Fruit fly (Drosophila melanogaster) whole organism, embryonic: ENCODE results near the gene Cyt-c1.

Experiments
- CG11093 ChIP-seq: fragments of 200-800 bp; sonication (Bioruptor generic); IDR thresholded peaks from 3 replicates; pipeline ENCODE4 v1.3.6; 2022; ENCODE audit warnings: missing biosample characterization, missing genetic modification characterization
- CG12155 ChIP-seq: fragments of 200-800 bp; sonication (Bioruptor generic); optimal IDR thresholded peaks from 3 replicates; lab custom pipeline; 2016; ENCODE audit warnings: missing biosample characterization, missing genetic modification characterization
- CG12659 ChIP-seq: fragments of 200-800 bp; sonication (Bioruptor generic); optimal IDR thresholded peaks from 3 replicates; lab custom pipeline; 2017; ENCODE audit warnings: mild to moderate bottlenecking, missing biosample characterization, missing genetic modification reagents, missing genetic modification characterization
- CG13894 ChIP-seq: fragments of 200-800 bp; sonication (Bioruptor generic); optimal IDR thresholded peaks from 3 replicates; lab custom pipeline; 2018; ENCODE audit warnings: missing biosample characterization, mild to moderate bottlenecking, missing genetic modification characterization, moderate library complexity
- CG14965 ChIP-seq: fragments of 200-800 bp; sonication (Bioruptor generic); optimal IDR thresholded peaks from 2 replicates; lab custom pipeline; 2016; ENCODE audit warnings: missing biosample characterization, missing genetic modification characterization, borderline replicate concordance
- CG17802 ChIP-seq: fragments of 200-800 bp; sonication (Bioruptor generic); optimal IDR thresholded peaks from 2 replicates; lab custom pipeline; 2018; ENCODE audit warnings: missing biosample characterization, mild to moderate bottlenecking, missing genetic modification characterization, moderate library complexity
- CG2120 ChIP-seq: fragments of 200-800 bp; sonication (Bioruptor generic); optimal IDR thresholded peaks from 3 replicates; lab custom pipeline; 2016; ENCODE audit warnings: missing biosample characterization, missing genetic modification characterization
- CG2875 ChIP-seq: fragments of 200-800 bp; sonication (Bioruptor generic); optimal IDR thresholded peaks from 2 replicates; lab custom pipeline; 2017; ENCODE audit warnings: missing biosample characterization, mild to moderate bottlenecking, missing genetic modification characterization, missing genetic modification reagents
- CG30020 ChIP-seq: fragments of 200-800 bp; optimal IDR thresholded peaks from 2 replicates; lab custom pipeline; 2019; ENCODE audit warnings: missing biosample characterization, mild to moderate bottlenecking, missing genetic modification characterization, moderate library complexity
- CG3163 ChIP-seq: fragments of 200-800 bp; sonication (Bioruptor generic); optimal IDR thresholded peaks from 3 replicates; lab custom pipeline; 2016; ENCODE audit warnings: missing biosample characterization, missing genetic modification characterization
- CG34422 ChIP-seq: fragments of 200-800 bp; sonication (Bioruptor generic); IDR thresholded peaks from 3 replicates; pipeline ENCODE4 v1.3.6; 2022; ENCODE audit warnings: missing biosample characterization, missing genetic modification characterization
- CG3726 ChIP-seq: fragments of 200-800 bp; sonication (Bioruptor generic); IDR thresholded peaks from 3 replicates; pipeline ENCODE4, ENCODE4 v1.3.6; 2022; ENCODE audit warnings: missing biosample characterization, missing genetic modification characterization
- CG4282 ChIP-seq: fragments of 200-800 bp; sonication (Bioruptor generic); optimal IDR thresholded peaks from 2 replicates; lab custom pipeline; 2016; ENCODE audit warnings: missing biosample characterization, missing genetic modification characterization
- CG5245 ChIP-seq: fragments of 200-800 bp; sonication (Bioruptor generic); optimal IDR thresholded peaks from 3 replicates; lab custom pipeline; 2016; ENCODE audit warnings: missing biosample characterization, missing genetic modification characterization
- CG6175 ChIP-seq: fragments of 200-800 bp; sonication (Bioruptor generic); IDR thresholded peaks from 3 replicates; pipeline ENCODE4 v1.3.6; 2022; ENCODE audit warnings: missing biosample characterization, missing genetic modification characterization
- CG6689 ChIP-seq: fragments of 200-800 bp; sonication (Bioruptor generic); IDR thresholded peaks from 2 replicates; pipeline ENCODE4 v1.3.6; 2022; ENCODE audit warnings: missing biosample characterization, missing genetic modification characterization
- CG7271 ChIP-seq: fragments of 200-800 bp; sonication (Bioruptor generic); optimal IDR thresholded peaks from 2 replicates; lab custom pipeline; 2018; ENCODE audit warnings: missing biosample characterization, mild to moderate bottlenecking, missing genetic modification characterization, moderate library complexity
- CG7556 ChIP-seq: fragments of 200-800 bp; sonication (Bioruptor generic); optimal IDR thresholded peaks from 2 replicates; lab custom pipeline; 2017; ENCODE audit warnings: missing biosample characterization, mild to moderate bottlenecking, missing genetic modification characterization
- CG7963 ChIP-seq: fragments of 200-800 bp; sonication (Bioruptor generic); IDR thresholded peaks from 3 replicates; pipeline ENCODE4 v1.3.6; 2022; ENCODE audit warnings: missing biosample characterization, missing genetic modification characterization; ENCODE audit not compliant: partially characterized antibody
- CTCF ChIP-seq: fragments of 200-800 bp; sonication (Bioruptor generic); optimal IDR thresholded peaks from 2 replicates; lab custom pipeline; 2017; ENCODE audit warnings: missing biosample characterization, mild to moderate bottlenecking, missing genetic modification characterization, moderate library complexity
- Dbx ChIP-seq: fragments of 200-800 bp; sonication (Bioruptor generic); IDR thresholded peaks from 3 replicates; pipeline ENCODE4 v1.3.6; 2022; ENCODE audit warnings: missing biosample characterization, missing genetic modification characterization
- Dp ChIP-seq: fragments of 200-800 bp; sonication (Bioruptor generic); optimal IDR thresholded peaks from 2 replicates; lab custom pipeline; 2018; ENCODE audit warnings: missing biosample characterization, mild to moderate bottlenecking, missing genetic modification characterization, moderate library complexity
- E2f2 ChIP-seq: fragments of 200-800 bp; sonication (Bioruptor generic); IDR thresholded peaks from 2 replicates; pipeline ENCODE4 v1.3.6; 2022; ENCODE audit warnings: missing biosample characterization, missing genetic modification characterization
- HLH3B ChIP-seq: fragments of 200-800 bp; sonication (Bioruptor generic); IDR thresholded peaks from 2 replicates; pipeline ENCODE4 v1.3.6; 2022; ENCODE audit warnings: missing biosample characterization, missing genetic modification characterization
- Meics ChIP-seq: fragments of 200-800 bp; sonication (Bioruptor generic); optimal IDR thresholded peaks from 2 replicates; lab custom pipeline; 2017; ENCODE audit warnings: missing biosample characterization, mild to moderate bottlenecking, missing genetic modification characterization
- Mes4 ChIP-seq: fragments of 200-800 bp; sonication (Bioruptor generic); optimal IDR thresholded peaks from 2 replicates; lab custom pipeline; 2016; ENCODE audit warnings: missing biosample characterization, missing genetic modification characterization
- Nf-YA ChIP-seq: fragments of 200-800 bp; sonication (Bioruptor generic); IDR thresholded peaks from 2 replicates; pipeline ENCODE4 v1.3.6; 2022; ENCODE audit warnings: missing biosample characterization, missing genetic modification characterization
- Oli ChIP-seq: fragments of 200-800 bp; sonication (Bioruptor generic); optimal IDR thresholded peaks from 2 replicates; lab custom pipeline; 2018; ENCODE audit warnings: missing biosample characterization, mild to moderate bottlenecking, missing genetic modification characterization, moderate library complexity
- Scr ChIP-seq: fragments of 200-800 bp; sonication (Bioruptor generic); IDR thresholded peaks from 2 replicates; pipeline ENCODE4 v1.3.6; 2022; ENCODE audit warnings: missing biosample characterization, missing genetic modification characterization; ENCODE audit not compliant: partially characterized antibody
- Taf1 ChIP-seq: fragments of 200-800 bp; sonication (Bioruptor generic); IDR thresholded peaks from 2 replicates; pipeline ENCODE4 v1.3.6; 2022; ENCODE audit warnings: missing biosample characterization, missing genetic modification characterization
- Tbp ChIP-seq: fragments of >200 bp; optimal IDR thresholded peaks from 2 replicates; lab custom pipeline; 2018; ENCODE audit warnings: missing biosample characterization, missing genetic modification characterization
- Usf ChIP-seq: fragments of 200-800 bp; sonication (Bioruptor generic); optimal IDR thresholded peaks from 2 replicates; lab custom pipeline; 2017; ENCODE audit warnings: missing genotype, missing biosample characterization, missing genetic modification characterization
- ato ChIP-seq: fragments of 200-800 bp; sonication (Bioruptor generic); IDR thresholded peaks from 2 replicates; pipeline ENCODE4 v1.3.6; 2022; ENCODE audit warnings: missing biosample characterization, missing genetic modification characterization; ENCODE audit not compliant: partially characterized antibody
- cwo ChIP-seq: fragments of 200-800 bp; sonication (Bioruptor generic); optimal IDR thresholded peaks from 3 replicates; lab custom pipeline; 2017; ENCODE audit warnings: missing biosample characterization, missing genetic modification characterization, mild to moderate bottlenecking, moderate library complexity, missing genetic modification reagents
- dimm ChIP-seq: fragments of 200-800 bp; sonication (Bioruptor generic); IDR thresholded peaks from 2 replicates; pipeline ENCODE4 v1.3.6; 2022; ENCODE audit warnings: missing biosample characterization, missing genetic modification characterization
- dysf ChIP-seq: fragments of 200-800 bp; sonication (Bioruptor generic); IDR thresholded peaks from 3 replicates; pipeline ENCODE4 v1.3.6; 2022; ENCODE audit warnings: missing biosample characterization, missing genetic modification characterization
- exex ChIP-seq: fragments of 200-800 bp; sonication (Bioruptor generic); optimal IDR thresholded peaks from 4 replicates; lab custom pipeline; 2018; ENCODE audit warnings: missing biosample characterization, mild to moderate bottlenecking, missing genetic modification characterization, moderate library complexity
- gro ChIP-seq: fragments of 200-800 bp; sonication (Bioruptor generic); optimal IDR thresholded peaks from 2 replicates; lab custom pipeline; 2016; ENCODE audit warnings: missing biosample characterization, missing genetic modification characterization
- hbn ChIP-seq: fragments of 200-800 bp; sonication (Bioruptor generic); IDR thresholded peaks from 2 replicates; pipeline ENCODE4 v1.3.6; 2022; ENCODE audit warnings: missing biosample characterization, missing genetic modification characterization; ENCODE audit not compliant: partially characterized antibody
- kni ChIP-seq: fragments of 200-800 bp; sonication (Bioruptor generic); optimal IDR thresholded peaks from 3 replicates; lab custom pipeline; 2017; ENCODE audit warnings: mild to moderate bottlenecking, missing biosample characterization, missing genetic modification reagents, missing genetic modification characterization
- luna ChIP-seq: fragments of 200-800 bp; sonication (Bioruptor generic); optimal IDR thresholded peaks from 2 replicates; lab custom pipeline; 2016; ENCODE audit warnings: missing biosample characterization, missing genetic modification characterization
- nau ChIP-seq: fragments of 200-800 bp; sonication (Bioruptor generic); optimal IDR thresholded peaks from 3 replicates; lab custom pipeline; 2017; ENCODE audit warnings: missing biosample characterization, mild to moderate bottlenecking, missing genetic modification characterization, missing genetic modification reagents
- nmo ChIP-seq: fragments of 200-800 bp; sonication (Bioruptor generic); optimal IDR thresholded peaks from 2 replicates; lab custom pipeline; 2018; ENCODE audit warnings: missing biosample characterization, mild to moderate bottlenecking, missing genetic modification characterization, moderate library complexity
- phol ChIP-seq: fragments of 200-800 bp; sonication (Bioruptor generic); optimal IDR thresholded peaks from 3 replicates; lab custom pipeline; 2018; ENCODE audit warnings: missing biosample characterization, mild to moderate bottlenecking, missing genetic modification characterization, moderate library complexity
- rib ChIP-seq: fragments of 200-800 bp; sonication (Bioruptor generic); IDR thresholded peaks from 2 replicates; pipeline ENCODE4 v1.3.6; 2022; ENCODE audit warnings: missing biosample characterization, missing genetic modification characterization
- sens-2 ChIP-seq: fragments of 200-800 bp; sonication (Bioruptor generic); IDR thresholded peaks from 2 replicates; pipeline ENCODE4 v1.3.6; 2022; ENCODE audit warnings: missing biosample characterization, missing genetic modification characterization
- sim ChIP-seq: fragments of 200-800 bp; sonication (Bioruptor generic); IDR thresholded peaks from 2 replicates; pipeline ENCODE4 v1.3.6; 2022; ENCODE audit warnings: missing biosample characterization, missing genetic modification characterization
- so ChIP-seq: fragments of 200-800 bp; sonication (Bioruptor generic); IDR thresholded peaks from 3 replicates; pipeline ENCODE4 v1.3.6; 2022; ENCODE audit warnings: missing biosample characterization, missing genetic modification characterization
- sug ChIP-seq: fragments of 200-800 bp; optimal IDR thresholded peaks from 2 replicates; lab custom pipeline; 2019; ENCODE audit warnings: missing biosample characterization, mild to moderate bottlenecking, missing genetic modification characterization, moderate library complexity
- trh ChIP-seq: fragments of 200-800 bp; sonication (Bioruptor generic); optimal IDR thresholded peaks from 2 replicates; lab custom pipeline; 2016; ENCODE audit warnings: missing biosample characterization, missing genetic modification characterization
- twi ChIP-seq: fragments of 200-800 bp; optimal IDR thresholded peaks from 2 replicates; lab custom pipeline; 2019; ENCODE audit warnings: missing biosample characterization, mild to moderate bottlenecking, missing genetic modification characterization, moderate library complexity
- yki ChIP-seq: fragments of >200 bp; optimal IDR thresholded peaks from 3 replicates; lab custom pipeline; 2018

Gene Cyt-c1

dm6 chr3L:5352684-5353322 is 7.2 kb upstream of the Cyt-c1 start (continued):
- TF ChIP-seq Usf (no peak), CG5245 (peak; percentile 37), CG2120 (no peak), Oli (tag; lab: Kevin White, UChicago) (no peak), exex (tag; lab: Kevin White, UChicago) (no peak), CG17802 (tag; lab: Kevin White, UChicago) (no peak), CG3726 (GFP tag; lab: Robert Waterston, UW) (no peak), luna (GFP tag; lab: Kevin White, UChicago) (no peak), Scr (GFP tag; lab: Robert Waterston, UW) (no peak), nmo (GFP tag; lab: Kevin White, UChicago) (peak; percentile 46), sens-2 (no peak), Mes4 (GFP tag; lab: Kevin White, UChicago) (no peak), so (no peak), E2f2 (no peak), CG12155 (GFP tag; lab: Kevin White, UChicago) (no peak), CG6689 (GFP tag; lab: Robert Waterston, UW) (peak; percentile 57), CTCF (no peak), CG13894 (tag; lab: Kevin White, UChicago) (no peak), rib (GFP tag; lab: Robert Waterston, UW) (no peak), nau (no peak), CG6175 (GFP tag; lab: Robert Waterston, UW) (no peak), CG12659 (GFP tag; lab: Kevin White, UChicago) (no peak), kni (peak; percentile 24), CG30020 (no peak), CG7963 (GFP tag; lab: Robert Waterston, UW) (no peak), Dbx (GFP tag; lab: Robert Waterston, UW) (no peak), Nf-YA (GFP tag; lab: Robert Waterston, UW) (0 out of 2 replicates have a peak, but pooled peaks have one; percentile 9), Tbp (GFP tag; lab: Kevin White, UChicago) (no peak), CG7271 (peak; percentile 72), HLH3B (no peak), CG3163 (no peak), CG14965 (no peak), sug (no peak), CG2875 (no peak), Taf1 (GFP tag; lab: Robert Waterston, UW) (no peak), CG4282 (GFP tag; lab: Kevin White, UChicago) (no peak), dysf (GFP tag; lab: Robert Waterston, UW) (no peak), CG11093 (no peak), dimm (GFP tag; lab: Robert Waterston, UW) (no peak), CG7556 (GFP tag; lab: Kevin White, UChicago) (no peak), hbn (GFP tag; lab: Robert Waterston, UW) (no peak), sim (GFP tag; lab: Robert Waterston, UW) (0 out of 2 replicates have a peak, but pooled peaks have one; percentile 22), Dp (GFP tag; lab: Kevin White, UChicago) (no peak), CG34422 (0 out of 3 replicates have a peak, but pooled peaks have one; percentile 38), ato (GFP tag; lab: Robert Waterston, UW) (no peak), Meics (GFP tag; lab: Kevin White, UChicago) (no peak), twi (tag; lab: Kevin White, UChicago) (no peak), cwo (GFP tag; lab: Kevin White, UChicago) (no peak), trh (no peak), gro (GFP tag; lab: Kevin White, UChicago) (no peak), phol (peak; percentile 66), yki (lab: Kevin White, UChicago) (no peak)
